Fruit fly (Drosophila melanogaster) whole organism, embryonic: Measurements from ENCODE around the gene Bace.

Experiments
- Antp ChIP-seq: fragments of 200-800 bp; sonication (Bioruptor generic); optimal IDR thresholded peaks from 3 replicates; lab custom pipeline; 2016; ENCODE audit warnings: missing biosample characterization, missing genetic modification characterization
- Bdp1 ChIP-seq: fragments of 200-800 bp; sonication (Bioruptor generic); optimal IDR thresholded peaks from 3 replicates; lab custom pipeline; 2016; ENCODE audit warnings: missing biosample characterization, missing genetic modification characterization
- Bgb ChIP-seq: fragments of 200-800 bp; sonication (Bioruptor generic); IDR thresholded peaks from 2 replicates; pipeline ENCODE4 v1.3.6; 2022; ENCODE audit warnings: missing biosample characterization, missing genetic modification characterization; ENCODE audit not compliant: partially characterized antibody
- CG11456 ChIP-seq: fragments of 200-800 bp; sonication (Bioruptor generic); IDR thresholded peaks from 3 replicates; pipeline ENCODE4 v1.3.6; 2022; ENCODE audit warnings: missing biosample characterization, missing genetic modification characterization
- CG13287 ChIP-seq: fragments of 200-800 bp; sonication (Bioruptor generic); IDR thresholded peaks from 2 replicates; pipeline ENCODE4 v1.3.6; 2022; ENCODE audit warnings: missing biosample characterization, missing genetic modification characterization; ENCODE audit not compliant: partially characterized antibody
- CG13296 ChIP-seq: fragments of 200-800 bp; sonication (Bioruptor generic); optimal IDR thresholded peaks from 3 replicates; lab custom pipeline; 2018; ENCODE audit warnings: missing biosample characterization, mild to moderate bottlenecking, missing genetic modification characterization
- CG13624 ChIP-seq: fragments of 200-800 bp; sonication (Bioruptor generic); optimal IDR thresholded peaks from 2 replicates; lab custom pipeline; 2016; ENCODE audit warnings: missing biosample characterization, missing genetic modification characterization
- CG1603 ChIP-seq: fragments of 200-800 bp; sonication (Bioruptor generic); optimal IDR thresholded peaks from 2 replicates; lab custom pipeline; 2019; ENCODE audit warnings: missing biosample characterization, mild to moderate bottlenecking, missing genetic modification characterization, moderate library complexity
- CG16863 ChIP-seq: fragments of 200-800 bp; sonication (Bioruptor generic); optimal IDR thresholded peaks from 3 replicates; lab custom pipeline; 2016; ENCODE audit warnings: missing biosample characterization, missing genetic modification characterization
- CG18476 ChIP-seq: fragments of 200-800 bp; sonication (Bioruptor generic); optimal IDR thresholded peaks from 2 replicates; lab custom pipeline; 2016; ENCODE audit warnings: missing biosample characterization, mild to moderate bottlenecking, missing genetic modification characterization
- CG2875 ChIP-seq: fragments of 200-800 bp; sonication (Bioruptor generic); optimal IDR thresholded peaks from 2 replicates; lab custom pipeline; 2017; ENCODE audit warnings: missing biosample characterization, mild to moderate bottlenecking, missing genetic modification characterization, missing genetic modification reagents
- CG31365 ChIP-seq: fragments of 200-800 bp; sonication (Bioruptor generic); optimal IDR thresholded peaks from 2 replicates; lab custom pipeline; 2018; ENCODE audit warnings: missing biosample characterization, mild to moderate bottlenecking, missing genetic modification characterization
- CG3995 ChIP-seq: fragments of 200-800 bp; sonication (Bioruptor generic); optimal IDR thresholded peaks from 3 replicates; lab custom pipeline; 2016; ENCODE audit warnings: missing biosample characterization, missing genetic modification characterization
- CG42726 ChIP-seq: fragments of 200-800 bp; sonication (Bioruptor generic); IDR thresholded peaks from 2 replicates; pipeline ENCODE4 v1.3.6; 2022; ENCODE audit warnings: missing biosample characterization, missing genetic modification characterization; ENCODE audit not compliant: partially characterized antibody
- CG43689 ChIP-seq: fragments of 200-800 bp; sonication (Bioruptor generic); IDR thresholded peaks from 2 replicates; pipeline ENCODE4 v1.3.6; 2022; ENCODE audit warnings: missing biosample characterization, missing genetic modification characterization
- CG4820 ChIP-seq: fragments of 200-800 bp; sonication (Bioruptor generic); optimal IDR thresholded peaks from 3 replicates; lab custom pipeline; 2016; ENCODE audit warnings: missing biosample characterization, missing genetic modification characterization
- CG4854 ChIP-seq: fragments of 200-800 bp; sonication (Bioruptor generic); optimal IDR thresholded peaks from 2 replicates; lab custom pipeline; 2016; ENCODE audit warnings: missing biosample characterization, missing genetic modification characterization, inconsistent platforms
- CG7786 ChIP-seq: fragments of 200-800 bp; sonication (Bioruptor generic); optimal IDR thresholded peaks from 2 replicates; lab custom pipeline; 2016; ENCODE audit warnings: missing biosample characterization, missing genetic modification characterization
- CG9932 ChIP-seq: fragments of 200-800 bp; sonication (Bioruptor generic); IDR thresholded peaks from 2 replicates; pipeline ENCODE4 v1.3.6; 2022; ENCODE audit warnings: missing biosample characterization, missing genetic modification characterization
- CTCF ChIP-seq: fragments of 200-800 bp; sonication (Bioruptor generic); optimal IDR thresholded peaks from 2 replicates; lab custom pipeline; 2017; ENCODE audit warnings: missing biosample characterization, mild to moderate bottlenecking, missing genetic modification characterization, moderate library complexity
- Camta ChIP-seq: fragments of 200-800 bp; sonication (Bioruptor generic); optimal IDR thresholded peaks from 2 replicates; lab custom pipeline; 2016; ENCODE audit warnings: missing biosample characterization, missing genetic modification characterization
- Dbx ChIP-seq: fragments of 200-800 bp; sonication (Bioruptor generic); IDR thresholded peaks from 3 replicates; pipeline ENCODE4 v1.3.6; 2022; ENCODE audit warnings: missing biosample characterization, missing genetic modification characterization
- Hmr ChIP-seq: fragments of 200-800 bp; sonication (Bioruptor generic); optimal IDR thresholded peaks from 3 replicates; lab custom pipeline; 2017; ENCODE audit warnings: mild to moderate bottlenecking, missing biosample characterization, missing genetic modification reagents, missing genetic modification characterization
- Lhr ChIP-seq: fragments of 200-800 bp; sonication (Bioruptor generic); optimal IDR thresholded peaks from 3 replicates; lab custom pipeline; 2017; ENCODE audit warnings: mild to moderate bottlenecking, missing biosample characterization, missing genetic modification reagents, missing genetic modification characterization
- Nf-YC ChIP-seq: fragments of 200-800 bp; optimal IDR thresholded peaks from 3 replicates; lab custom pipeline; 2019; ENCODE audit warnings: missing biosample characterization, mild to moderate bottlenecking, missing genetic modification characterization, moderate library complexity
- NfI ChIP-seq: fragments of 200-800 bp; sonication (Bioruptor generic); optimal IDR thresholded peaks from 3 replicates; lab custom pipeline; 2018; ENCODE audit warnings: missing biosample characterization, mild to moderate bottlenecking, missing genetic modification characterization, moderate library complexity
- Scr ChIP-seq: fragments of 200-800 bp; sonication (Bioruptor generic); IDR thresholded peaks from 2 replicates; pipeline ENCODE4 v1.3.6; 2022; ENCODE audit warnings: missing biosample characterization, missing genetic modification characterization; ENCODE audit not compliant: partially characterized antibody
- Xrp1 ChIP-seq: fragments of 200-800 bp; sonication (Bioruptor generic); IDR thresholded peaks from 2 replicates; pipeline ENCODE4 v1.3.6; 2022; ENCODE audit warnings: missing biosample characterization, missing genetic modification characterization
- ara ChIP-seq: fragments of 200-800 bp; sonication (Bioruptor generic); IDR thresholded peaks from 2 replicates; pipeline ENCODE4 v1.3.6; 2022; ENCODE audit warnings: missing biosample characterization, missing genetic modification characterization
- ase ChIP-seq: fragments of 200-800 bp; sonication (Bioruptor generic); IDR thresholded peaks from 3 replicates; pipeline ENCODE4 v1.3.6; 2022; ENCODE audit warnings: missing biosample characterization, missing genetic modification characterization
- az2 ChIP-seq: fragments of 200-800 bp; sonication (Bioruptor generic); optimal IDR thresholded peaks from 3 replicates; lab custom pipeline; 2016; ENCODE audit warnings: missing biosample characterization, missing genetic modification characterization
- bab2 ChIP-seq: fragments of 200-800 bp; sonication (Bioruptor generic); optimal IDR thresholded peaks from 2 replicates; lab custom pipeline; 2016; ENCODE audit warnings: missing biosample characterization, missing genetic modification characterization
- bcd ChIP-seq: fragments of 200-800 bp; sonication (Bioruptor generic); optimal IDR thresholded peaks from 2 replicates; lab custom pipeline; 2017; ENCODE audit warnings: missing biosample characterization, mild to moderate bottlenecking, missing genetic modification characterization
- chif ChIP-seq, 2 experiments: fragments of 200-800 bp; sonication (Bioruptor generic); optimal IDR thresholded peaks; 3 replicates each; lab custom pipeline; 2016; ENCODE audit warnings: missing biosample characterization in 2 of 2, missing genetic modification characterization in 2 of 2
- crol ChIP-seq: fragments of 200-800 bp; sonication (Bioruptor generic); IDR thresholded peaks from 2 replicates; pipeline ENCODE4 v1.3.6; 2022; ENCODE audit warnings: missing biosample characterization, missing genetic modification characterization
- dm ChIP-seq: fragments of 200-800 bp; sonication (Bioruptor generic); optimal IDR thresholded peaks from 3 replicates; lab custom pipeline; 2016; ENCODE audit warnings: missing biosample characterization, missing genetic modification characterization
- fu2 ChIP-seq: fragments of 200-800 bp; sonication (Bioruptor generic); optimal IDR thresholded peaks from 2 replicates; lab custom pipeline; 2016; ENCODE audit warnings: missing biosample characterization, missing genetic modification characterization
- gro ChIP-seq: fragments of 200-800 bp; sonication (Bioruptor generic); optimal IDR thresholded peaks from 2 replicates; lab custom pipeline; 2016; ENCODE audit warnings: missing biosample characterization, missing genetic modification characterization
- knrl ChIP-seq: fragments of 200-800 bp; sonication (Bioruptor generic); IDR thresholded peaks from 3 replicates; pipeline ENCODE4 v1.3.6; 2022; ENCODE audit warnings: missing biosample characterization, missing genetic modification characterization; ENCODE audit not compliant: partially characterized antibody
- nmo ChIP-seq: fragments of 200-800 bp; sonication (Bioruptor generic); optimal IDR thresholded peaks from 2 replicates; lab custom pipeline; 2018; ENCODE audit warnings: missing biosample characterization, mild to moderate bottlenecking, missing genetic modification characterization, moderate library complexity
- otp ChIP-seq: fragments of 200-800 bp; sonication (Bioruptor generic); IDR thresholded peaks from 3 replicates; pipeline ENCODE4, ENCODE4 v1.3.6; 2022; ENCODE audit warnings: missing biosample characterization, missing genetic modification characterization
- pho ChIP-seq: fragments of 200-800 bp; sonication (Bioruptor generic); optimal IDR thresholded peaks from 2 replicates; lab custom pipeline; 2016; ENCODE audit warnings: missing biosample characterization, missing genetic modification characterization
- scrt ChIP-seq: fragments of 200-800 bp; sonication (Bioruptor generic); optimal IDR thresholded peaks from 2 replicates; lab custom pipeline; 2018; ENCODE audit warnings: missing biosample characterization, mild to moderate bottlenecking, missing genetic modification characterization, moderate library complexity
- stwl ChIP-seq: fragments of 200-800 bp; sonication (Bioruptor generic); optimal IDR thresholded peaks from 3 replicates; lab custom pipeline; 2018; ENCODE audit warnings: missing biosample characterization, mild to moderate bottlenecking, missing genetic modification characterization, moderate library complexity
- sug ChIP-seq: fragments of 200-800 bp; optimal IDR thresholded peaks from 2 replicates; lab custom pipeline; 2019; ENCODE audit warnings: missing biosample characterization, mild to moderate bottlenecking, missing genetic modification characterization, moderate library complexity
- tgo ChIP-seq: fragments of 200-800 bp; sonication (Bioruptor generic); IDR thresholded peaks from 3 replicates; pipeline ENCODE4 v1.3.6; 2022; ENCODE audit warnings: missing biosample characterization, missing genetic modification characterization
- trem ChIP-seq: fragments of 200-800 bp; optimal IDR thresholded peaks from 3 replicates; lab custom pipeline; 2019; ENCODE audit warnings: missing biosample characterization, mild to moderate bottlenecking, missing genetic modification characterization, moderate library complexity
- tup ChIP-seq: fragments of 200-800 bp; sonication (Bioruptor generic); optimal IDR thresholded peaks from 2 replicates; lab custom pipeline; 2016; ENCODE audit warnings: missing biosample characterization, mild to moderate bottlenecking, missing genetic modification characterization, moderate library complexity
- vfl ChIP-seq: fragments of 200-800 bp; sonication (Bioruptor generic); optimal IDR thresholded peaks from 2 replicates; lab custom pipeline; 2016; ENCODE audit warnings: missing biosample characterization, missing genetic modification characterization
- vvl ChIP-seq: fragments of 200-800 bp; sonication (Bioruptor generic); IDR thresholded peaks from 2 replicates; pipeline ENCODE4 v1.3.6; 2022; ENCODE audit warnings: missing biosample characterization, missing genetic modification characterization
- zfh2 ChIP-seq: fragments of 200-800 bp; sonication (Bioruptor generic); optimal IDR thresholded peaks from 2 replicates; lab custom pipeline; 2016; ENCODE audit warnings: missing biosample characterization, missing genetic modification characterization

Bace gene

dm6 chr2L:8488735-8489134 is 7.4 kb downstream of the Bace start, which contains the start of gene CG13088 (continued):
- TF ChIP-seq CG18476 (GFP tag; lab: Kevin White, UChicago), result peak; percentile 3
- TF ChIP-seq CTCF (GFP tag; lab: Kevin White, UChicago), result peak; percentile 58
- TF ChIP-seq Antp (GFP tag; lab: Kevin White, UChicago), result no peak
- TF ChIP-seq zfh2 (GFP tag; lab: Kevin White, UChicago), result peak; percentile 40
- TF ChIP-seq CG13287, result peak; percentile 41; the same call in 1 of the 2 replicates
- TF ChIP-seq sug (tag; lab: Kevin White, UChicago), result peak; percentile 28
- TF ChIP-seq Hmr (GFP tag; lab: Kevin White, UChicago), result peak; percentile 45
- TF ChIP-seq CG9932 (GFP tag; lab: Robert Waterston, UW), result peak; percentile 58
- peak; percentile 99 for TF ChIP-seq CG31365 (tag; lab: Kevin White, UChicago)
- TF ChIP-seq pho, result peak; percentile 32
- peak; percentile 75 for TF ChIP-seq vvl
- peak; percentile 70 for TF ChIP-seq trem
- no peak for TF ChIP-seq tgo (GFP tag; lab: Robert Waterston, UW)
- peak; percentile 73 for TF ChIP-seq gro
- TF ChIP-seq Camta (GFP tag; lab: Kevin White, UChicago), result peak; percentile 19
- TF ChIP-seq otp (GFP tag; lab: Robert Waterston, UW), result no peak
- TF ChIP-seq NfI, result peak; percentile 55
- peak; percentile 25 for TF ChIP-seq Lhr (GFP tag; lab: Kevin White, UChicago)
- peak; percentile 64 for TF ChIP-seq CG13624
- peak; percentile 64 for TF ChIP-seq Xrp1 (GFP tag; lab: Robert Waterston, UW)
- peak; percentile 93 for TF ChIP-seq stwl (tag; lab: Kevin White, UChicago)
- TF ChIP-seq Bgb (GFP tag; lab: Robert Waterston, UW), result peak; percentile 45; the same call in 1 of the 2 replicates
- peak; percentile 41 for TF ChIP-seq nmo (GFP tag; lab: Kevin White, UChicago)
- no peak for TF ChIP-seq scrt
- peak; percentile 87 for TF ChIP-seq CG3995 (GFP tag; lab: Kevin White, UChicago)
- TF ChIP-seq fu2 (GFP tag; lab: Kevin White, UChicago), result peak; percentile 38
- no peak for TF ChIP-seq Scr (GFP tag; lab: Robert Waterston, UW)
- TF ChIP-seq Dbx (GFP tag; lab: Robert Waterston, UW), result 0 out of 3 replicates have a peak, but pooled peaks have one; percentile 21
- TF ChIP-seq bcd (GFP tag; lab: Kevin White, UChicago), result peak; percentile 18
- TF ChIP-seq CG7786, result peak; percentile 44
- TF ChIP-seq CG13296 (GFP tag; lab: Kevin White, UChicago), result no peak
- peak; percentile 16 for TF ChIP-seq az2 (GFP tag; lab: Kevin White, UChicago)
- TF ChIP-seq CG2875 (GFP tag; lab: Kevin White, UChicago), result peak; percentile 16
- TF ChIP-seq Bdp1, result peak; percentile 77
- peak; percentile 12 for TF ChIP-seq CG4820 (GFP tag; lab: Kevin White, UChicago)
- TF ChIP-seq CG4854 (GFP tag; lab: Kevin White, UChicago), result peak; percentile 20
- peak; percentile 14 to 17 for TF ChIP-seq chif (GFP tag; optimal IDR thresholded peaks at IDR 0.05; lab: Kevin White, UChicago)
- peak; percentile 31 for TF ChIP-seq vfl
- TF ChIP-seq ase, result no peak
- peak; percentile 28; the same call in 1 of the 3 replicates for TF ChIP-seq knrl (GFP tag; lab: Robert Waterston, UW)
- TF ChIP-seq CG42726, result peak; percentile 50; the same call in 1 of the 2 replicates
- peak; percentile 47; the same call in 1 of the 3 replicates for TF ChIP-seq CG11456 (GFP tag; lab: Robert Waterston, UW)
- peak; percentile 50 for TF ChIP-seq bab2 (GFP tag; lab: Kevin White, UChicago)
- no peak for TF ChIP-seq ara
- no peak for TF ChIP-seq tup (GFP tag; lab: Kevin White, UChicago)
- peak; percentile 67 for TF ChIP-seq dm (GFP tag; lab: Kevin White, UChicago)
- TF ChIP-seq Nf-YC, result no peak
- TF ChIP-seq CG43689 (GFP tag; lab: Robert Waterston, UW), result no peak
- no peak for TF ChIP-seq CG16863
- no peak for TF ChIP-seq crol (GFP tag; lab: Robert Waterston, UW)
- peak; percentile 83 for TF ChIP-seq CG1603 (tag; lab: Kevin White, UChicago)
